Worm (Caenorhabditis elegans): ENCODE data around the gene srw-10.

The srw-10 gene

DNA sequence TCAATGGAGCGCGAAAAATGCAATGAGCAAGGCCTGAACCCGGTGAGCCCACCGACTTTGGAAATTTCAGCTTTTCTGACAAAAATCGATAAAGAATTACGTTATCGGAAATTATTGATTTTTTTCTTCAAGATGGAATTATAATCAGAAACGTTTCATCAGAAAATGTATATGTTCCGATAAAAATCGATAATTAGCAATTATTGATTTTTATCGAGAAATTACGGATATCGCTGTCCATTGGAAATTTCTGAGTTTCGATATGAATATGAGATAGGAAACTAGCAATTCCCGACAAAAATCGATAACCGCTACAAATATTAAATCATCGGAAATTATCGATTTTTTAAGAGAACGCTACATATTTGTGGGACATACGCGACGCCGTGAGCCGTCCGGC is 39.1 kb downstream of the srw-10 start:
- no peak for TF ChIP-seq ztf-4 (tag; optimal IDR thresholded peaks at IDR 0.05)
- TF ChIP-seq ceh-28 (tag; optimal IDR thresholded peaks at IDR 0.05) = peak; percentile 93
- no peak for TF ChIP-seq fkh-2 (tag; optimal IDR thresholded peaks at IDR 0.05)
- no peak for TF ChIP-seq pqm-1 (tag; optimal IDR thresholded peaks at IDR 0.05)

DNA sequence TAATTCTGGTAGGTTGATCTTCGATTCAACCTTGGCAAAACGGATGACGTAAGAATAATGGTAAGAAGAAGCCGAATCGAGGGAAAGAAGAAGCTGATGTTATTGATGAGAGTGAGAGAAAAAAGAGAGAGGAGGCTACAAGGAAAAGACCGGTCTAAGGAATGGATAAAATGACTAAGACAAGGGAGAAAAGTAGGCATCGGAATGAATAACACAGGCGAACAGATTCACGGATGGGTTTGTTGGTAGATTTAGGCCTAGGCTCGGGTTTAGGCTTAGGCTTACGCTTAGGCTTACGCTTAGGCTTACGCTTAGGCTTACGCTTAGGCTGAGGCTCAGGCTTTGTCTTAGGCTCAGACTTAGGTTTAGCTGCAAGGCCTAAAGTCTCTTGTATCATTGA is 43.3 kb downstream of the srw-10 start, which contains the start of gene agmo-1:
agmo-1 (minus strand) TSS at position 101 of the 400 bp plus-strand sequence.
- TF ChIP-seq mdl-1 (tag; optimal IDR thresholded peaks at IDR 0.05) = no peak
- TF ChIP-seq nhr-25 (tag; optimal IDR thresholded peaks at IDR 0.05) = peak; percentile 70
- no peak for TF ChIP-seq unc-39 (tag; optimal IDR thresholded peaks at IDR 0.05)

DNA sequence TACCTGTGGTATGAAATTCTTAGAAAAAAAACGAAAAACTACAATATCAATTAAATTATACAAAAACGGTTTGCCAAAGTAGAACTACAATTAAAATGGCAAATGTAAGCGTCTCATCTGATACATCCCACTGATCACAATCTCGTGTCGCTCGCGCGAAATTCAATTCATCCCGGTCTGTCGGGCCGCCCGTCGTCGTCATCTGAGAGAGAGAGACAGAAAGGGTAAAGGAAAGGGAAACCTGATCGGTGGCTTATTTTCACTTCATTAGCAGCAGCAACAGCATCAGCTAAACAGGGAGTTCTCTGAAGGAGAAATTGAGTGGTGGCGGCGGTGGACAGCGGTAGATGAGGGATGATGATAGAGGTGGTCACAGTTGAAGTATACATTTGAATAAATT is 45.4 kb downstream of the srw-10 start:
- TF ChIP-seq skn-1 (tag; optimal IDR thresholded peaks at IDR 0.05) (no peak), ztf-11 (tag; optimal IDR thresholded peaks at IDR 0.05) (no peak), hmg-11 (tag; optimal IDR thresholded peaks at IDR 0.05) (no peak), nhr-76 (tag; optimal IDR thresholded peaks at IDR 0.05) (no peak), unc-62 (GFP tag; optimal IDR thresholded peaks at IDR 0.05) (no peak), snpc-4 (tag; optimal IDR thresholded peaks at IDR 0.05) (no peak), R02D3.7 (tag; optimal IDR thresholded peaks at IDR 0.05) (no peak), mml-1 (tag; optimal IDR thresholded peaks at IDR 0.05) (no peak), ceh-16 (tag; optimal IDR thresholded peaks at IDR 0.05) (no peak), aly-2 (tag; optimal IDR thresholded peaks at IDR 0.05) (no peak), nhr-237 (tag; optimal IDR thresholded peaks at IDR 0.05) (no peak), nhr-77 (tag; optimal IDR thresholded peaks at IDR 0.05) (no peak), fos-1 (tag; optimal IDR thresholded peaks at IDR 0.05) (no peak), egl-5 (tag; optimal IDR thresholded peaks at IDR 0.05) (no peak), nfya-1 (tag; optimal IDR thresholded peaks at IDR 0.05; ENCODE audit: insufficient read depth) (no peak), nhr-25 (tag; optimal IDR thresholded peaks at IDR 0.05) (peak; percentile 75), tbx-2 (tag; optimal IDR thresholded peaks at IDR 0.05) (no peak), nhr-43 (tag; optimal IDR thresholded peaks at IDR 0.05; ENCODE audit: poor library complexity, severe bottlenecking) (peak; percentile 16), pha-4 (tag; optimal IDR thresholded peaks at IDR 0.05) (no peak), sea-2 (GFP tag; optimal IDR thresholded peaks at IDR 0.05) (no peak), unc-39 (tag; optimal IDR thresholded peaks at IDR 0.05) (no peak), nhr-23 (tag; optimal IDR thresholded peaks at IDR 0.05) (peak; percentile 28), fkh-10 (GFP tag; optimal IDR thresholded peaks at IDR 0.05) (no peak), elt-2 (tag; optimal IDR thresholded peaks at IDR 0.05) (no peak), eor-1 (tag; optimal IDR thresholded peaks at IDR 0.05) (no peak), elt-3 (tag; optimal IDR thresholded peaks at IDR 0.05) (no peak), daf-12 (tag; optimal IDR thresholded peaks at IDR 0.05) (no peak), zag-1 (tag; optimal IDR thresholded peaks at IDR 0.05) (no peak), ztf-4 (tag; optimal IDR thresholded peaks at IDR 0.05) (no peak), lin-15B (tag; optimal IDR thresholded peaks at IDR 0.05) (peak; percentile 21), jun-1 (tag; optimal IDR thresholded peaks at IDR 0.05) (no peak), ceh-9 (tag; optimal IDR thresholded peaks at IDR 0.05) (no peak), ceh-82 (tag; optimal IDR thresholded peaks at IDR 0.05) (no peak), lin-39 (tag; optimal IDR thresholded peaks at IDR 0.05) (no peak), ceh-28 (tag; optimal IDR thresholded peaks at IDR 0.05) (no peak), egl-27 (tag; optimal IDR thresholded peaks at IDR 0.05) (no peak), elt-1 (tag; optimal IDR thresholded peaks at IDR 0.05) (peak; percentile 14), nhr-67 (tag; optimal IDR thresholded peaks at IDR 0.05) (no peak), ZK546.5 (tag; optimal IDR thresholded peaks at IDR 0.05) (no peak), lsy-12 (tag; optimal IDR thresholded peaks at IDR 0.05) (no peak), nhr-11 (tag; optimal IDR thresholded peaks at IDR 0.05) (no peak)

Data from whole organism, L3 larva.